Fruit fly (Drosophila melanogaster): ENCODE measurements around the gene CG14963.

CG14963 gene

dm6 chr3L:3143383-3143962 lies 28.9 kb downstream of the CG14963 start, which contains the start of the genes CG11537 and Alg2 (continued):
- TF ChIP-seq CG1602 (GFP tag; optimal IDR thresholded peaks at IDR 0.05) (peak; percentile 7), CG14441 (GFP tag; IDR thresholded peaks at IDR 0.05) (0 out of 2 replicates have a peak, but pooled peaks have one; percentile 2), da (GFP tag; optimal IDR thresholded peaks at IDR 0.05) (no peak), tup (GFP tag; optimal IDR thresholded peaks at IDR 0.05) (no peak), cg (GFP tag; optimal IDR thresholded peaks at IDR 0.05) (no peak), gsb-n (tag; optimal IDR thresholded peaks at IDR 0.05) (no peak), Oaz (GFP tag; IDR thresholded peaks at IDR 0.05) (no peak), Hey (tag; optimal IDR thresholded peaks at IDR 0.05) (no peak), Nf-YC (tag; optimal IDR thresholded peaks at IDR 0.05) (peak; percentile 41), CG30020 (tag; optimal IDR thresholded peaks at IDR 0.05) (peak; percentile 26), CG32532 (GFP tag; IDR thresholded peaks at IDR 0.05) (peak; percentile 52), Pdp1 (GFP tag; optimal IDR thresholded peaks at IDR 0.05) (peak in 1 of 2 experiments; percentile 19), slbo (GFP tag; IDR thresholded peaks at IDR 0.05) (peak; percentile 75), Sox100B (GFP tag; optimal IDR thresholded peaks at IDR 0.05) (no peak), trem (tag; optimal IDR thresholded peaks at IDR 0.05) (peak; percentile 81), lov (optimal IDR thresholded peaks at IDR 0.05) (no peak), lov (GFP tag; IDR thresholded peaks at IDR 0.05) (no peak), gfzf (GFP tag; optimal IDR thresholded peaks at IDR 0.05) (peak; percentile 69), amos (GFP tag; IDR thresholded peaks at IDR 0.05; ENCODE audit: partially characterized antibody) (peak; percentile 28; the same call in 1 of the 2 replicates), Optix (GFP tag; IDR thresholded peaks at IDR 0.05) (no peak), Tbp (GFP tag; optimal IDR thresholded peaks at IDR 0.05) (peak; percentile 46), CG15479 (GFP tag; optimal IDR thresholded peaks at IDR 0.05) (no peak), sens (GFP tag) (peak; percentile 56), CG8290 (GFP tag; optimal IDR thresholded peaks at IDR 0.05) (no peak), CG8290 (tag; optimal IDR thresholded peaks at IDR 0.05) (peak in 1 of 2 experiments; percentile 33), CG10462 (GFP tag; optimal IDR thresholded peaks at IDR 0.05) (no peak), gcm2 (GFP tag; optimal IDR thresholded peaks at IDR 0.05) (no peak), lilli (GFP tag; optimal IDR thresholded peaks at IDR 0.05) (peak; percentile 38), bcd (GFP tag; optimal IDR thresholded peaks at IDR 0.05) (peak; percentile 15), stwl (tag; optimal IDR thresholded peaks at IDR 0.05) (peak; percentile 28), Sry-β (GFP tag; optimal IDR thresholded peaks at IDR 0.05) (no peak), HLH3B (GFP tag; IDR thresholded peaks at IDR 0.05) (peak; percentile 13; the same call in 1 of the 2 replicates), CG12659 (GFP tag; optimal IDR thresholded peaks at IDR 0.05) (peak; percentile 49), CG33213 (GFP tag; optimal IDR thresholded peaks at IDR 0.05) (no peak), CG9609 (GFP tag; optimal IDR thresholded peaks at IDR 0.05) (peak; percentile 6), CG17186 (GFP tag; optimal IDR thresholded peaks at IDR 0.05) (peak; percentile 24), Hr3 (GFP tag; optimal IDR thresholded peaks at IDR 0.05) (no peak), Fer3 (tag; optimal IDR thresholded peaks at IDR 0.05) (peak; percentile 34), CG30403 (GFP tag; optimal IDR thresholded peaks at IDR 0.05) (peak; percentile 22), CG16779 (GFP tag; IDR thresholded peaks at IDR 0.05) (no peak), CG10321 (GFP tag; IDR thresholded peaks at IDR 0.05) (no peak), fd102C (GFP tag; optimal IDR thresholded peaks at IDR 0.05) (no peak), ssp (GFP tag; IDR thresholded peaks at IDR 0.05) (no peak), nmo (GFP tag; optimal IDR thresholded peaks at IDR 0.05) (peak; percentile 26), CG6813 (GFP tag; optimal IDR thresholded peaks at IDR 0.05) (no peak), D19A (tag; optimal IDR thresholded peaks at IDR 0.05) (peak; percentile 21), H2.0 (GFP tag; IDR thresholded peaks at IDR 0.05) (0 out of 2 replicates have a peak, but pooled peaks have one; percentile 7), grau (tag; optimal IDR thresholded peaks at IDR 0.05) (peak; percentile 44), HHEX (GFP tag; optimal IDR thresholded peaks at IDR 0.05) (peak; percentile 12), phol (tag; optimal IDR thresholded peaks at IDR 0.05) (peak; percentile 44), CG14710 (tag; optimal IDR thresholded peaks at IDR 0.05) (peak; percentile 56)
